Worm (Caenorhabditis elegans) whole organism, L3 larva: ENCODE measurements around the gene ZK622.1.

Experiments used
- elt-1 ChIP-seq: fragments of 150-350 bp; optimal IDR thresholded peaks from 2 replicates; lab custom pipeline; 2014; ENCODE audit warnings: missing biosample characterization, missing genetic modification characterization
- pqm-1 ChIP-seq: fragments of 150-350 bp; optimal IDR thresholded peaks from 2 replicates; lab custom pipeline; 2017; ENCODE audit warnings: missing biosample characterization, missing genetic modification characterization, inconsistent platforms
- unc-39 ChIP-seq: sonication (generic microtip); optimal IDR thresholded peaks from 4 replicates; lab custom pipeline; 2017; ENCODE audit warnings: missing biosample characterization, missing genetic modification characterization

DNA sequence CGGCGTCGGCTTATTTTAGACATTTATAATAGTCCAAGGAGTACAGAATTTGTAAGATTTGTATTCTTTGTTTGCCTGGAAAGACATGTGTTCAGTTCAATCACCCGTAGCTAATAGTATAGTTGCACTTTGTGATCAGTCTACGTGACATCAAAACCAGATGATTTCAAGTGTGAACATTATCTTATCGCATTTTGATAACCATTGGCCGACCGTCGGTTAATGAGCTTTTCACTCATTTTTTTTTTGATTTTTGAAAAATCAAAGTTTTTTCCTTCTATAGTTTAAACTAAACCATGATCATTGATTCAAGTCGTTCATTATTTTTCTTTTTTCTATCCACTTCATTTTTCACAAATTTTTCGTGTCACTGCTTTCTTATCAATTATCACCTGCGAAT, 13.6 kb downstream of the ZK622.1 start:
- TF ChIP-seq pqm-1 (tag; lab: Kevin White, UChicago) = peak; percentile 84
- no peak for TF ChIP-seq elt-1
- no peak for TF ChIP-seq unc-39
